Worm (Caenorhabditis elegans): ENCODE results near the gene hlh-11.

- no peak for TF ChIP-seq elt-3 (tag; optimal IDR thresholded peaks at IDR 0.05)
- no peak for TF ChIP-seq nhr-237 (tag; optimal IDR thresholded peaks at IDR 0.05)
- no peak for TF ChIP-seq nhr-76 (tag; optimal IDR thresholded peaks at IDR 0.05)
- no peak for TF ChIP-seq lin-13 (tag; optimal IDR thresholded peaks at IDR 0.05)
- TF ChIP-seq ztf-11 (tag; optimal IDR thresholded peaks at IDR 0.05): no peak
- no peak for TF ChIP-seq snpc-4 (tag; optimal IDR thresholded peaks at IDR 0.05)
- no peak for TF ChIP-seq pha-4 (tag; optimal IDR thresholded peaks at IDR 0.05)
- TF ChIP-seq mab-5 (tag; optimal IDR thresholded peaks at IDR 0.05): no peak
- TF ChIP-seq unc-62 (GFP tag; optimal IDR thresholded peaks at IDR 0.05): no peak
- no peak for TF ChIP-seq lsy-2 (tag; optimal IDR thresholded peaks at IDR 0.05)
- no peak for TF ChIP-seq ceh-43 (GFP tag; optimal IDR thresholded peaks at IDR 0.05)
- TF ChIP-seq drap-1 (GFP tag; optimal IDR thresholded peaks at IDR 0.05): no peak
- TF ChIP-seq hlh-1 (tag; optimal IDR thresholded peaks at IDR 0.05): no peak
- no peak for TF ChIP-seq M03D4.4 (tag; optimal IDR thresholded peaks at IDR 0.05)
Measured at ce11 chrIII:9583224-9583623, 36.3 kb upstream of the hlh-11 start.

Data from whole organism, mixed stage, embryonic.